Worm (Caenorhabditis elegans): Measurements from ENCODE around the gene C06E4.8.

- TF ChIP-seq ceh-91 (GFP tag; IDR thresholded peaks at IDR 0.05): no peak
- TF ChIP-seq Y95B8A.8 (GFP tag; IDR thresholded peaks at IDR 0.05): no peak
- no peak for TF ChIP-seq attf-6 (GFP tag; IDR thresholded peaks at IDR 0.05)
- no peak for TF ChIP-seq F39B2.1 (GFP tag; IDR thresholded peaks at IDR 0.05)
- no peak for TF ChIP-seq unc-62 (GFP tag; optimal IDR thresholded peaks at IDR 0.05)
- peak; percentile 27 for TF ChIP-seq madf-10 (tag; optimal IDR thresholded peaks at IDR 0.05)
- TF ChIP-seq lin-26 (GFP tag; IDR thresholded peaks at IDR 0.05): no peak
- TF ChIP-seq ama-1 (optimal IDR thresholded peaks at IDR 0.05): no peak
- no peak for TF ChIP-seq ama-1 (GFP tag; optimal IDR thresholded peaks at IDR 0.05)
- no peak for TF ChIP-seq B0035.1 (tag; optimal IDR thresholded peaks at IDR 0.05)
- TF ChIP-seq nhr-90 (tag; optimal IDR thresholded peaks at IDR 0.05): peak; percentile 19
- no peak for TF ChIP-seq sptf-2 (GFP tag; optimal IDR thresholded peaks at IDR 0.05)
- TF ChIP-seq ztf-28 (GFP tag; IDR thresholded peaks at IDR 0.05): no peak
Measured at ce11 chrIV:7319931-7320435, 34.3 kb upstream of the C06E4.8 start.

Data from whole organism, young adult.